Worm (Caenorhabditis elegans) whole organism, L2 larva: ENCODE data around the gene tba-4.

Experiments used
- ama-1 ChIP-seq: fragments of 150-350 bp; optimal IDR thresholded peaks from 2 replicates; lab custom pipeline; 2018; ENCODE audit warnings: inconsistent platforms
- ceh-82 ChIP-seq: fragments of 150-350 bp; optimal IDR thresholded peaks from 2 replicates; lab custom pipeline; 2014; ENCODE audit warnings: missing biosample characterization, missing genetic modification characterization
- egl-27 ChIP-seq: sonication (generic microtip); optimal IDR thresholded peaks from 3 replicates; lab custom pipeline; 2017; ENCODE audit warnings: missing biosample characterization, missing genetic modification reagents, missing genetic modification characterization
- elt-1 ChIP-seq: fragments of 150-350 bp; optimal IDR thresholded peaks from 2 replicates; lab custom pipeline; 2014; ENCODE audit warnings: missing biosample characterization, missing genetic modification characterization
- lin-11 ChIP-seq: fragments of 150-350 bp; sonication (generic microtip); optimal IDR thresholded peaks from 2 replicates; lab custom pipeline; 2014; ENCODE audit warnings: missing biosample characterization, missing genetic modification characterization, inconsistent platforms, mixed read lengths
- nhr-12 ChIP-seq: fragments of 150-350 bp; optimal IDR thresholded peaks from 2 replicates; lab custom pipeline; 2014; ENCODE audit warnings: missing biosample characterization, missing genetic modification characterization
- unc-62 ChIP-seq: fragments of 150-350 bp; optimal IDR thresholded peaks from 2 replicates; lab custom pipeline; 2014; ENCODE audit warnings: missing biosample characterization, missing genetic modification reagents, missing genetic modification characterization

- TF ChIP-seq unc-62 (GFP tag; lab: Kevin White, UChicago) (no peak), ceh-82 (tag; lab: Kevin White, UChicago) (no peak), lin-11 (tag; lab: Kevin White, UChicago) (no peak), elt-1 (tag; lab: Kevin White, UChicago) (no peak), ama-1 (lab: Kevin White, UChicago) (no peak), nhr-12 (tag; lab: Kevin White, UChicago) (no peak), egl-27 (tag; lab: Kevin White, UChicago) (no peak)
Measured at ce11 chrII:10934786-10935185, 16.3 kb downstream of the tba-4 start, which contains the start of gene R03D7.2.
